Worm (Caenorhabditis elegans): ENCODE data around the gene srg-21.

- TF ChIP-seq nfya-1 (tag; optimal IDR thresholded peaks at IDR 0.05): no peak
- TF ChIP-seq pag-3 (tag; optimal IDR thresholded peaks at IDR 0.05; ENCODE audit: borderline replicate concordance): no peak
- no peak for TF ChIP-seq hlh-8 (tag; optimal IDR thresholded peaks at IDR 0.05)
- no peak for TF ChIP-seq ceh-31 (tag; optimal IDR thresholded peaks at IDR 0.05)
- TF ChIP-seq ceh-9 (tag; optimal IDR thresholded peaks at IDR 0.05): no peak
- no peak for TF ChIP-seq ceh-24 (tag; optimal IDR thresholded peaks at IDR 0.05)
- no peak for TF ChIP-seq rnt-1 (tag; optimal IDR thresholded peaks at IDR 0.05)
- no peak for TF ChIP-seq unc-86 (tag; optimal IDR thresholded peaks at IDR 0.05)
- TF ChIP-seq hlh-30 (tag; optimal IDR thresholded peaks at IDR 0.05; ENCODE audit: insufficient read depth): no peak
- TF ChIP-seq fkh-10 (GFP tag; optimal IDR thresholded peaks at IDR 0.05): no peak
- TF ChIP-seq che-1 (tag; optimal IDR thresholded peaks at IDR 0.05): no peak
Observed at ce11 chrII:3061605-3062004, 29.6 kb downstream of the srg-21 start.
